Fruit fly (Drosophila melanogaster): ENCODE data around the gene Npc2c.

Gene Npc2c

dm6 chr3R:10095765-10096164 lies 35.7 kb downstream of the Npc2c start:
- TF ChIP-seq usp (GFP tag; optimal IDR thresholded peaks at IDR 0.05) (no peak), Dll (optimal IDR thresholded peaks at IDR 0.05) (no peak), EcR (GFP tag; optimal IDR thresholded peaks at IDR 0.05) (no peak), psq (optimal IDR thresholded peaks at IDR 0.05) (no peak)

DNA sequence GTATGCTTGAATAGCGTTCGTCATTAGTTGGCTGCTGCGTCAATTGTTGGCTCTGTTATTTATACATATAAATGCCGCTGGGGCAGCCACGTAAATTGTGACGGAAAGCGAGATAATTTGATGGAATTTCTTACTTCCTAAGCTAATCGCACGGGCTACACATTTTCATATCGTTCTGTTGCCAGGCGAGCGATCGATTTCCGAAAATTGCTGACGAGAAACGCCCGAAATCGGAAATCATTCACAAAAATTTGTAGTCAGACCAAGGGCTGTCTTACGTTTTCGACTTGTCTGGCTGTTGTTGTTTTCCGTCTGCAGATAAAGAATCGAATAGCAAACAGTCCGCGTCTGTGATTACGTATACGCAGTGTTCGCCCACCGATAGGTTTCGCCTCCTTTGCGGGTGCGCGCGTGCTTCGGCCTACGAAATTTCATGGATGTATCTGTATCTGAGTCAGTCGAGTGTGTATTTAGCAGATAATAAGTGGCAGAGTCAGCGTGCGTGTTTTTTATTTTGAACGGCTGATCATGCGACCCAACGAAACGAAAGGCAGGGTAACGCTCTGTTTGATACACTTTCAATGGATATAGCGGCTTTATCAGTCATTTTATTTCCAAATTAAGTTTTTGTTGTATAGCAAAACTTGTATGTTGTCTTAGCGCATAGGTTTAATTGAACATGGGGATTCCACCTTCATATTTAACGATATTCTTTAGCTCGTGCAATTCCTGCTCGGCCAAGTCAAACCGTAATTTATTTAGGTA lies 37.7 kb downstream of the Npc2c start:
- TF ChIP-seq EcR (GFP tag; optimal IDR thresholded peaks at IDR 0.05), result no peak

DNA sequence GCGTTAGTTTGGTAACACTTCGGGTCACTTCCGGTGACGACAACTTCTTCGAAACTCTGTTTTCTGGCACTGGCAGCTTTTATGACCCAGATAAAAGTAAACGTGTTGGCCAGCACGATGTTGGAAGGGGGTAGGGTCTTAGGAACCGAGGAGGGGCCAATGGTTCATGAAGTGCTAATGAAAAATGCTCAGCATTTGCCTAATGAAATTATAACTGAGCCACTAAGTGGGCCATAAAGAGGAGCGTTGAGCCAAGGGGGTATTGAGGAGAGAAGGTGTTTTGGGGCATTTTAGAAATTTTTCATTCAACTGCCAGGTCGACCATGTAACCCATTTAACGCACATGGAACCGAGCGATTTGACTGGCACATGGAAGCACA lies 38.2 kb downstream of the Npc2c start:
- no peak for TF ChIP-seq pan (optimal IDR thresholded peaks at IDR 0.05)

DNA sequence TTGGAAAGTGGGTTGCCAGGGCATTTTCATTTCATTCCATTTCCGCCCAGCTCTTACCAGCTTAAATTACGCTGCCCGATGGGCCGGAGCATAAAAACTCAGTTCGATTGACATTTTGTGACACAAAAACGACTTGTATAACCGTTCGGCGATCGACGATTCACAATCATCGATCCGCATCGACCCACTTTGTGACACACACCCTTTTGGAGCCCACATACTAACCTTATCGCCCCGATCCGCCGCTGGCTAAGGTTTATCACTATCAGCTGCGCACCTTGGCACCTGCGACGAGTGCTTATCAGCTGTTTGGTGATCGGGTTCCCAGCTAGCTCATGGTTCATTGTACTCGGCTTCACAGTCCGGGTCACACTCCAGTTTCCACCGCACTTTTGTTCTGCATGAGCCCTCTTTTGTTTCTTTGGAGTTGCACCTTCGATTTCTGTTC lies 39.4 kb downstream of the Npc2c start:
- TF ChIP-seq usp (GFP tag; optimal IDR thresholded peaks at IDR 0.05) (no peak), pan (optimal IDR thresholded peaks at IDR 0.05) (no peak), CG8478 (optimal IDR thresholded peaks at IDR 0.05) (no peak), EcR (GFP tag; optimal IDR thresholded peaks at IDR 0.05) (no peak), Dll (optimal IDR thresholded peaks at IDR 0.05) (no peak), psq (optimal IDR thresholded peaks at IDR 0.05) (no peak)

DNA sequence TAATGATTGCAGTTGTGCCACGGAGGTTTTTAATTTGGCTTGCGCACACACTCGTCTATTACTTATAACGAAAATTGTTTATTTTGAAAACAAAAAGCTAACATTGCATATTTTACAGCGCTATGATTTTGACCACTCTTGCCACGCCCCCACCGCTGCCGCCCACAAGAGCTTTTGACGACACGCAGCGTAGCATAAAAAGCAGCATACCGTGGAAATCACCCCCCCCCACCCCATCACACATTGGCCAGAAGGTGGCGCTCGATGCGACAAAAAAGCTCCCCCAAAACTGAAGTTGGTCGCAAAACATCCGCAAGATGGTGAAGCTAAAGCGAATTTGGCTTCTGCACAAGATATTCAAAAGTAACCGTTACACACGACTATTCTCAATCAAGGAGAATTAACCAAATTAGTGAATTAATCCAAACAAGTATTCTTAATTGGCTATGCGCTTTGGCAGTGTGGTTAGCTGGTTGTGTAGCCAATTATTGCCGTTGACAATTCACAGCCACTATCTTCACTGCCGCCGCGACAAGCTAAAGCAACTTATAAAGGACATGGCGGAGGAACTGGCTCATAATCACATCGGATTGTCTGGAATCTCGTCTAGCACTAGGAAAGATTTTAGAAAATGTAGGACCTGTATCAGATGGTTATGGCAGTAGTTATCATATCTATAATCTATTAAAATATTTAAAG lies 40.6 kb downstream of the Npc2c start:
- no peak for TF ChIP-seq Dll (optimal IDR thresholded peaks at IDR 0.05)
- no peak for TF ChIP-seq EcR (GFP tag; optimal IDR thresholded peaks at IDR 0.05)
- no peak for TF ChIP-seq usp (GFP tag; optimal IDR thresholded peaks at IDR 0.05)
- no peak for TF ChIP-seq pan (optimal IDR thresholded peaks at IDR 0.05)

- no peak for TF ChIP-seq EcR (GFP tag; optimal IDR thresholded peaks at IDR 0.05)
- TF ChIP-seq usp (GFP tag; optimal IDR thresholded peaks at IDR 0.05), result no peak
- no peak for TF ChIP-seq pan (optimal IDR thresholded peaks at IDR 0.05)
These were observed 46.7 kb downstream of the Npc2c start for dm6 chr3R:10106796-10107195.

DNA sequence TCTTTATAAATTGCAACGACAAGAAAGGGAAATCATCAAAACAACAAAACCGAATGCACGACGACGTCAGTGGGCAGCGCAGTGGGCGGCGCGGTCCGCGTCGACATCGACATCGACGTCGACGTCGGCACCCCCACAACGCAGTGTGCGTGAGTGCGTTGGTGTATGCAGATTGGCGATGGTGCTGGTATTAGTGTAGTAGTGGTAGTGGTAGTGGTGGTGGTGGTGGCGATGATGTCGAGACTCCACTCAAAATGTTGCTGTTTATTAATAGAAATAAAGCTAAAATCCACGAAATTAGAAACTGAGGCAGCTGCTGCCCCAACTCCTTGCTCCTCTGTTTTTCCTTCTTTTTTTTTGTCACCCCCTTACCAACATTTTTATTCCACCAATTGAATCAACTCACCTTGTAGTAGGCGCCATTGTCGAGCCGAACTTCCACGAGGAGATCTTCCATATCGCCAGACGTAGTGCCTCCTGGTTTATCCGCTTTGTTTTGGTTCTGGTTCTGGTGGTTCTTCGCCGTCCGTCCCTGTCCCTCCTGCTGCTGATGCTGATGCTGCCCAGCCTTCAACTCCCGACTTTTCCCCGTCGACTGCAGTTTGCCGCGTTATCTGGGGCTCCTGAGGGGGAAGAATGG lies 48.4 kb downstream of the Npc2c start:
- TF ChIP-seq psq (optimal IDR thresholded peaks at IDR 0.05), result no peak
- no peak for TF ChIP-seq CG8478 (optimal IDR thresholded peaks at IDR 0.05)
- no peak for TF ChIP-seq usp (GFP tag; optimal IDR thresholded peaks at IDR 0.05)
- TF ChIP-seq Dll (optimal IDR thresholded peaks at IDR 0.05), result no peak
- TF ChIP-seq pan (optimal IDR thresholded peaks at IDR 0.05), result no peak

DNA sequence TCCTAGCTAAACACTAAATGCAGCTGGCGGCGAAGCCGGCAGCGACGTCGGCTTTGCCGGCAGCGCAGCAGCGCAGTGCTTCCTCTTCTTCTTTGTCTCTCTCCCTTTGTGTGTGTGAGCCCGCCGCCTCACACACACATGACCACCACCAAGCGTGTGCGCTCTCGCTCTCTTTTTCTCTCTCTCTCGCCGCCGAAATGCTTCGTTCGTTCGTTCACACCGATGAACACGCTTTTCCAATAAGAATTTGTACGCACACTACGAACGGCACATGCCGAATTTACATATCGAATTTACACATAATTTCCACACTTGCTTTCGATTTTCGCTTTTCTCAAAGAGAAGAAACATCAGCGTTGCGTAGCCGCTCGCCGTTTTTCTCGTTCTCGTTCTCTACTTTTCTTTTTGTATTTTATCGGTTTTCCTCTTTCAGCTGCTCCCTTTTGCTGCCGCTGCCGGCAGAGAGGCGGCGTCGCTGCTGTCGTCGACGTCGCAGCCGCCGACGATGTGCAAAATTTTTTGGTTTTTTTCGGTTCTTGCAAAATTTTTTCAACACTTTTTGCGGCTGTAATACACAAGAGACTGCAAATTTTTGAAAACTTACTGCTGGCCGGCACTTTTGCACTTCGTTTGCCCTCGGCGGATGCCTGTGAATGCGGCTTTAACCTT lies 49.3 kb downstream of the Npc2c start:
- TF ChIP-seq EcR (GFP tag; optimal IDR thresholded peaks at IDR 0.05) (peak in 1 of 2 experiments; percentile 51), Dll (optimal IDR thresholded peaks at IDR 0.05) (peak; percentile 95), usp (GFP tag; optimal IDR thresholded peaks at IDR 0.05) (no peak)

DNA sequence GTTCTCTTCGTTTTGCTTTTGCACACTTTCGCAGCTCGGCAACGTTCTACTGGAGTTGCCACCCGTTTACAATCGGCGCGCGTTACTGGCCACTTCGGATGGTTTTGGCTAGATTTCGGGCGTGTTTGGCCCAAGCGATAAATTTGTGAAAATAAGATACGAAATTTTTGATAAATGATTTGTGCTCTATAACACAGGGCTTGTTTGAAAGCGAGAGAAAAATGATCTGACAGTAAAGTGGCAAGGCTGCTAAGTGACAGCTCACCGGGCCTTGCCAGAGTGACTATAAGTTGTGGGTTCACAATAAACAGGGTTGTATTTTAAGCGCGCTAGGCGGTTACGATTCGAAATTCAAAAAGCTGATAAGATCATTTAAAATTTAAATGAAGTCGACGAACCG lies 49.9 kb downstream of the Npc2c start, which contains the start of gene Fmr1:
Fmr1 (minus strand) TSS at position 184 of the 400 bp plus-strand sequence.
- TF ChIP-seq pan (optimal IDR thresholded peaks at IDR 0.05) (no peak), Dll (optimal IDR thresholded peaks at IDR 0.05) (no peak), EcR (GFP tag; optimal IDR thresholded peaks at IDR 0.05) (peak in 1 of 2 experiments; percentile 23)
